Fruit fly (Drosophila melanogaster) whole organism, embryonic: ENCODE results near the gene CG3368.

Experiments
- CG17802 ChIP-seq: fragments of 200-800 bp; sonication (Bioruptor generic); optimal IDR thresholded peaks from 2 replicates; lab custom pipeline; 2018; ENCODE audit warnings: missing biosample characterization, mild to moderate bottlenecking, missing genetic modification characterization, moderate library complexity
- CG34422 ChIP-seq: fragments of 200-800 bp; sonication (Bioruptor generic); IDR thresholded peaks from 3 replicates; pipeline ENCODE4 v1.3.6; 2022; ENCODE audit warnings: missing biosample characterization, missing genetic modification characterization
- Ptx1 ChIP-seq: fragments of 200-800 bp; sonication (Bioruptor generic); IDR thresholded peaks from 2 replicates; pipeline ENCODE4 v1.3.6; 2022; ENCODE audit warnings: missing biosample characterization, missing genetic modification characterization
- Ravus ChIP-seq: fragments of 200-800 bp; sonication (Bioruptor generic); IDR thresholded peaks from 2 replicates; pipeline ENCODE4 v1.3.6; 2022; ENCODE audit warnings: missing biosample characterization, missing genetic modification characterization
- ham ChIP-seq: fragments of 200-800 bp; sonication (Bioruptor generic); IDR thresholded peaks from 2 replicates; pipeline ENCODE4 v1.3.6; 2022; ENCODE audit warnings: missing biosample characterization, missing genetic modification characterization

DNA sequence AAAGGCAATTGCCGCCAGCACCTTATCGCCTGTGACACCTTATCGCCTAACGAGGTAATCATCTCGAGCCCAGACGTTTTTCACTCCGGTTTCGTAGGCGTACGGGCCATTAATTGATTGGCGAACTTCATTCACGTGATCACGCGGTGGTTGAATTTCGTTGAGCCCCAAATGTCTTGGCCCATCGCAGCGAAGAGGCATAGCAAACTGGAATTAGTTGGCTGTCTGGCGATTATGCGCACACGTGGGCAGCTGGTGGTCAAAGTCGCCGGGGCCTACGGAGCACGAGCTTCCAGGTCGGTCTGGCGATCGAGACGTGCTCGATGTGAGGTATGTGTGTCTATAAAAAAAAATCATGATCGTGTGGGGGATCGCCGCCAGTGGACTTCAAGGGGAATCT lies 9.5 kb downstream of the CG3368 start:
- TF ChIP-seq Ptx1 (GFP tag; lab: Robert Waterston, UW): no peak
- no peak for TF ChIP-seq Ravus (GFP tag; lab: Robert Waterston, UW)
- no peak for TF ChIP-seq CG17802 (tag; lab: Kevin White, UChicago)
- TF ChIP-seq CG34422 (GFP tag; lab: Robert Waterston, UW): no peak
- TF ChIP-seq ham (GFP tag; lab: Robert Waterston, UW): no peak
